Worm (Caenorhabditis elegans): ENCODE data around the gene col-40.

ce11 chrII:1136485-1136884 lies 29.7 kb upstream of the col-40 start, which contains the start of gene pod-2:
- TF ChIP-seq ama-1 (optimal IDR thresholded peaks at IDR 0.05): no peak
- no peak for TF ChIP-seq pes-1 (GFP tag; IDR thresholded peaks at IDR 0.05)
- TF ChIP-seq hmg-4 (GFP tag; optimal IDR thresholded peaks at IDR 0.05): no peak
- no peak for TF ChIP-seq sea-1 (GFP tag; conservative IDR thresholded peaks at IDR 0.05)

Data from whole organism, early embryonic.